Worm (Caenorhabditis elegans): ENCODE measurements around the gene M02H5.8.

- TF ChIP-seq lin-39 (tag; optimal IDR thresholded peaks at IDR 0.05) (no peak), F10B5.3 (tag; optimal IDR thresholded peaks at IDR 0.05) (no peak), daf-16 (GFP tag; optimal IDR thresholded peaks at IDR 0.05) (no peak), daf-16 (tag; optimal IDR thresholded peaks at IDR 0.05) (peak; percentile 60), snpc-4 (tag; optimal IDR thresholded peaks at IDR 0.05) (no peak), unc-62 (GFP tag; optimal IDR thresholded peaks at IDR 0.05 in 1 of 2) (no peak), unc-62 (tag; optimal IDR thresholded peaks at IDR 0.05) (no peak), lin-38 (GFP tag; IDR thresholded peaks at IDR 0.05) (no peak), nhr-28 (tag; optimal IDR thresholded peaks at IDR 0.05) (peak; percentile 95), nhr-77 (tag; optimal IDR thresholded peaks at IDR 0.05) (no peak), lim-7 (GFP tag; IDR thresholded peaks at IDR 0.05) (no peak), hif-1 (tag; optimal IDR thresholded peaks at IDR 0.05) (no peak), R02D3.7 (tag; optimal IDR thresholded peaks at IDR 0.05) (no peak), lir-3 (tag; optimal IDR thresholded peaks at IDR 0.05) (no peak), aly-2 (tag; optimal IDR thresholded peaks at IDR 0.05) (no peak)
Observed at ce11 chrV:464800-465199, 15.0 kb downstream of the M02H5.8 start, which contains the start of gene nhr-201.

All from whole organism, L4 larva.